Fruit fly (Drosophila melanogaster) ovary, adult (tissue): ENCODE data around the gene Tpr2.

Experiments used
- CG17801 ChIP-seq: fragments of 200-800 bp; optimal IDR thresholded peaks from 2 replicates; lab custom pipeline; 2019; ENCODE audit warnings: missing biosample characterization, mild to moderate bottlenecking, missing genetic modification characterization, moderate library complexity; ENCODE audit not compliant: partially characterized antibody

Gene Tpr2

dm6 chr2L:16486001-16486793, 5.1 kb upstream of the Tpr2 start:
- no peak for TF ChIP-seq CG17801 (GFP tag; lab: Kevin White, UChicago)

- no peak for TF ChIP-seq CG17801 (GFP tag; lab: Kevin White, UChicago)
These were observed 3.6 kb upstream of the Tpr2 start, which contains the start of gene Nepl8 for dm6 chr2L:16487571-16488276. Gene Nepl8, plus strand, starts transcription at chr2L:16488148.

dm6 chr2L:16491752-16492616, 644 bp downstream of the Tpr2 start:
- TF ChIP-seq CG17801 (GFP tag; lab: Kevin White, UChicago), result no peak

dm6 chr2L:16492617-16493203, 1.4 kb downstream of the Tpr2 start:
- peak; percentile 85 for TF ChIP-seq CG17801 (GFP tag; lab: Kevin White, UChicago)

dm6 chr2L:16493999-16494741, 2.8 kb downstream of the Tpr2 start:
- no peak for TF ChIP-seq CG17801 (GFP tag; lab: Kevin White, UChicago)

dm6 chr2L:16495193-16495780, 3.9 kb downstream of the Tpr2 start:
- no peak for TF ChIP-seq CG17801 (GFP tag; lab: Kevin White, UChicago)

dm6 chr2L:16497196-16497595, 5.9 kb downstream of the Tpr2 start:
- no peak for TF ChIP-seq CG17801 (GFP tag; lab: Kevin White, UChicago)

dm6 chr2L:16498100-16498499, 6.8 kb downstream of the Tpr2 start:
- no peak for TF ChIP-seq CG17801 (GFP tag; lab: Kevin White, UChicago)

- TF ChIP-seq CG17801 (GFP tag; lab: Kevin White, UChicago), result no peak
These were observed 8.2 kb downstream of the Tpr2 start for dm6 chr2L:16499559-16499958.

- peak; percentile 20 for TF ChIP-seq CG17801 (GFP tag; lab: Kevin White, UChicago)
These were observed 9.1 kb downstream of the Tpr2 start for dm6 chr2L:16500469-16500868.

- no peak for TF ChIP-seq CG17801 (GFP tag; lab: Kevin White, UChicago)
These were observed 10.0 kb downstream of the Tpr2 start for dm6 chr2L:16501366-16501765.

- no peak for TF ChIP-seq CG17801 (GFP tag; lab: Kevin White, UChicago)
These were observed 11.7 kb downstream of the Tpr2 start for dm6 chr2L:16502898-16503551.

- TF ChIP-seq CG17801 (GFP tag; lab: Kevin White, UChicago), result no peak
These were observed 15.9 kb downstream of the Tpr2 start for dm6 chr2L:16507197-16507596.
